Worm (Caenorhabditis elegans) whole organism, late embryonic: ENCODE results near the gene C07C7.1.
A peak's percentile ranks its signal among the peaks of the same experiment; 100 is the strongest.

ENCODE experiments used
- C38D4.7 ChIP-seq: fragments of 200-800 bp; sonication (Bioruptor generic); optimal IDR thresholded peaks from 2 replicates; lab custom pipeline; 2018; ENCODE audit warnings: mild to moderate bottlenecking, missing genetic modification characterization, moderate library complexity, missing compliant biosample characterization
- F13H6.1 ChIP-seq: sonication (generic microtip); optimal IDR thresholded peaks from 2 replicates; lab custom pipeline; 2016; ENCODE audit warnings: missing genetic modification characterization, missing compliant biosample characterization
- K02D7.2 ChIP-seq: sonication (generic microtip); optimal IDR thresholded peaks from 2 replicates; lab custom pipeline; 2017; ENCODE audit warnings: mild to moderate bottlenecking, missing genetic modification characterization, missing compliant biosample characterization
- K09A11.1 ChIP-seq: sonication (generic microtip); optimal IDR thresholded peaks from 2 replicates; lab custom pipeline; 2017; ENCODE audit warnings: antibody characterized with exemption, mild to moderate bottlenecking, missing genetic modification characterization, missing compliant biosample characterization; ENCODE audit not compliant: insufficient read depth
- Y22D7AL.16 ChIP-seq: sonication (generic microtip); optimal IDR thresholded peaks from 2 replicates; lab custom pipeline; 2016; ENCODE audit warnings: missing genetic modification characterization, missing compliant biosample characterization
- ama-1 ChIP-seq: fragments of 150-350 bp; optimal IDR thresholded peaks from 2 replicates; lab custom pipeline; 2014
- ceh-14 ChIP-seq: sonication (generic microtip); optimal IDR thresholded peaks from 2 replicates; lab custom pipeline; 2016; ENCODE audit warnings: missing genotype, missing genetic modification characterization, missing compliant biosample characterization
- ceh-18 ChIP-seq: sonication (generic microtip); optimal IDR thresholded peaks from 2 replicates; lab custom pipeline; 2016; ENCODE audit warnings: missing genetic modification characterization, missing compliant biosample characterization
- ceh-19 ChIP-seq: fragments of 200-800 bp; sonication (Bioruptor generic); optimal IDR thresholded peaks from 2 replicates; lab custom pipeline; 2018; ENCODE audit warnings: mild to moderate bottlenecking, missing genetic modification characterization, missing compliant biosample characterization
- ceh-2 ChIP-seq: sonication (generic microtip); optimal IDR thresholded peaks from 2 replicates; lab custom pipeline; 2016; ENCODE audit warnings: missing genotype, missing genetic modification characterization, missing compliant biosample characterization
- ceh-24 ChIP-seq: sonication (generic microtip); optimal IDR thresholded peaks from 2 replicates; lab custom pipeline; 2016; ENCODE audit warnings: mild to moderate bottlenecking, missing genetic modification characterization, missing compliant biosample characterization
- ceh-30 ChIP-seq: fragments of 150-350 bp; optimal IDR thresholded peaks from 2 replicates; lab custom pipeline; 2014; ENCODE audit warnings: missing biosample characterization, missing genetic modification characterization
- ceh-31 ChIP-seq: sonication (generic microtip); optimal IDR thresholded peaks from 2 replicates; lab custom pipeline; 2016; ENCODE audit warnings: missing genetic modification characterization, missing compliant biosample characterization
- ceh-45 ChIP-seq: fragments of 200-800 bp; sonication (Bioruptor generic); IDR thresholded peaks from 2 replicates; pipeline ENCODE4 v1.3.6; 2022; ENCODE audit warnings: missing genetic modification reagents, missing genetic modification characterization, missing compliant biosample characterization
- ceh-48 ChIP-seq: sonication (generic microtip); optimal IDR thresholded peaks from 2 replicates; lab custom pipeline; 2016; ENCODE audit warnings: missing genetic modification characterization, inconsistent platforms, missing compliant biosample characterization
- che-1 ChIP-seq: sonication (generic microtip); optimal IDR thresholded peaks from 2 replicates; lab custom pipeline; 2016; ENCODE audit warnings: mild to moderate bottlenecking, missing genetic modification characterization, missing compliant biosample characterization
- dve-1 ChIP-seq: sonication (generic microtip); optimal IDR thresholded peaks from 2 replicates; lab custom pipeline; 2017; ENCODE audit warnings: antibody characterized with exemption, mild to moderate bottlenecking, missing genetic modification characterization, missing compliant biosample characterization
- elt-2 ChIP-seq: sonication (generic microtip); optimal IDR thresholded peaks from 2 replicates; lab custom pipeline; 2016; ENCODE audit warnings: missing genetic modification reagents, missing genetic modification characterization, missing compliant biosample characterization
- eyg-1 ChIP-seq: sonication (generic microtip); optimal IDR thresholded peaks from 2 replicates; lab custom pipeline; 2016; ENCODE audit warnings: missing genotype, missing genetic modification characterization, missing compliant biosample characterization
- fax-1 ChIP-seq: sonication (generic microtip); optimal IDR thresholded peaks from 2 replicates; lab custom pipeline; 2016; ENCODE audit warnings: missing genotype, missing genetic modification characterization, missing compliant biosample characterization
- fkh-6 ChIP-seq: sonication (generic microtip); optimal IDR thresholded peaks from 2 replicates; lab custom pipeline; 2016; ENCODE audit warnings: missing genetic modification characterization, missing compliant biosample characterization
- hlh-15 ChIP-seq: sonication (generic microtip); optimal IDR thresholded peaks from 2 replicates; lab custom pipeline; 2016; ENCODE audit warnings: missing genetic modification characterization, missing compliant biosample characterization
- hlh-30 ChIP-seq: sonication (generic microtip); optimal IDR thresholded peaks from 2 replicates; lab custom pipeline; 2017; ENCODE audit warnings: antibody characterized with exemption, missing genetic modification characterization, missing compliant biosample characterization; ENCODE audit not compliant: insufficient read depth
- hlh-6 ChIP-seq: sonication (generic microtip); optimal IDR thresholded peaks from 2 replicates; lab custom pipeline; 2016; ENCODE audit warnings: missing genotype, missing genetic modification characterization, missing compliant biosample characterization
- nfya-1 ChIP-seq: sonication (generic microtip); optimal IDR thresholded peaks from 2 replicates; lab custom pipeline; 2017; ENCODE audit warnings: missing genetic modification characterization, mild to moderate bottlenecking, missing compliant biosample characterization, antibody characterized with exemption, moderate library complexity
- nhr-11 ChIP-seq: fragments of 150-350 bp; optimal IDR thresholded peaks from 2 replicates; lab custom pipeline; 2014; ENCODE audit warnings: missing biosample characterization, missing genetic modification characterization
- nhr-232 ChIP-seq: sonication (generic microtip); optimal IDR thresholded peaks from 2 replicates; lab custom pipeline; 2016; ENCODE audit warnings: missing genetic modification characterization, missing compliant biosample characterization
- odd-2 ChIP-seq: sonication (generic microtip); optimal IDR thresholded peaks from 2 replicates; lab custom pipeline; 2017; ENCODE audit warnings: antibody characterized with exemption, mild to moderate bottlenecking, missing genetic modification characterization, missing compliant biosample characterization
- pag-3 ChIP-seq: sonication (generic microtip); optimal IDR thresholded peaks from 2 replicates; lab custom pipeline; 2016; ENCODE audit warnings: missing compliant biosample characterization, missing genetic modification characterization, borderline replicate concordance
- pax-1 ChIP-seq: fragments of 150-350 bp; optimal IDR thresholded peaks from 2 replicates; lab custom pipeline; 2014; ENCODE audit warnings: missing biosample characterization, missing genetic modification characterization
- pha-4 ChIP-seq: fragments of 150-350 bp; optimal IDR thresholded peaks from 2 replicates; lab custom pipeline; 2018; ENCODE audit warnings: missing biosample characterization, missing genetic modification reagents, missing genetic modification characterization
- pros-1 ChIP-seq: fragments of 150-350 bp; optimal IDR thresholded peaks from 2 replicates; lab custom pipeline; 2014; ENCODE audit warnings: missing biosample characterization, missing genetic modification reagents, missing genetic modification characterization
- ref-2 ChIP-seq: sonication (generic microtip); optimal IDR thresholded peaks from 2 replicates; lab custom pipeline; 2016; ENCODE audit warnings: missing genetic modification characterization, missing compliant biosample characterization
- rnt-1 ChIP-seq: sonication (generic microtip); optimal IDR thresholded peaks from 2 replicates; lab custom pipeline; 2016; ENCODE audit warnings: missing genetic modification characterization, missing compliant biosample characterization
- sdc-2 ChIP-seq: sonication (generic microtip); optimal IDR thresholded peaks from 2 replicates; lab custom pipeline; 2016; ENCODE audit warnings: missing genotype, missing genetic modification characterization, missing compliant biosample characterization
- sox-4 ChIP-seq: sonication (generic microtip); optimal IDR thresholded peaks from 2 replicates; lab custom pipeline; 2017; ENCODE audit warnings: mild to moderate bottlenecking, missing genetic modification characterization, inconsistent platforms, missing compliant biosample characterization
- syd-9 ChIP-seq: sonication (generic microtip); optimal IDR thresholded peaks from 2 replicates; lab custom pipeline; 2016; ENCODE audit warnings: mild to moderate bottlenecking, missing genetic modification characterization, moderate library complexity, missing compliant biosample characterization
- tbx-2 ChIP-seq: sonication (generic microtip); optimal IDR thresholded peaks from 2 replicates; lab custom pipeline; 2016; ENCODE audit warnings: missing genetic modification characterization, missing compliant biosample characterization
- tbx-7 ChIP-seq: sonication (generic microtip); optimal IDR thresholded peaks from 2 replicates; lab custom pipeline; 2016; ENCODE audit warnings: missing genotype, missing genetic modification characterization, missing compliant biosample characterization
- ttx-3 ChIP-seq: sonication (generic microtip); optimal IDR thresholded peaks from 2 replicates; lab custom pipeline; 2016; ENCODE audit warnings: missing genetic modification reagents, missing genetic modification characterization, missing compliant biosample characterization
- unc-3 ChIP-seq, 2 experiments: fragments of 200-800 bp in 1 of 2; sonication (Bioruptor generic) in 1 of 2; sonication (generic microtip) in 1 of 2; conservative IDR thresholded peaks in 1 of 2; optimal IDR thresholded peaks in 1 of 2; 2 replicates each; pipeline versions ENCODE4 v1.3.6 to Lab custom; 2016 to 2022; ENCODE audit warnings: missing compliant biosample characterization in 2 of 2, missing genetic modification characterization in 2 of 2, missing genetic modification reagents in 1 of 2
- unc-42 ChIP-seq: sonication (generic microtip); optimal IDR thresholded peaks from 2 replicates; lab custom pipeline; 2016; ENCODE audit warnings: missing genotype, missing genetic modification characterization, missing compliant biosample characterization
- unc-55 ChIP-seq: sonication (generic microtip); optimal IDR thresholded peaks from 2 replicates; lab custom pipeline; 2017; ENCODE audit warnings: missing biosample characterization, missing genetic modification reagents, missing genetic modification characterization

C07C7.1 gene

DNA sequence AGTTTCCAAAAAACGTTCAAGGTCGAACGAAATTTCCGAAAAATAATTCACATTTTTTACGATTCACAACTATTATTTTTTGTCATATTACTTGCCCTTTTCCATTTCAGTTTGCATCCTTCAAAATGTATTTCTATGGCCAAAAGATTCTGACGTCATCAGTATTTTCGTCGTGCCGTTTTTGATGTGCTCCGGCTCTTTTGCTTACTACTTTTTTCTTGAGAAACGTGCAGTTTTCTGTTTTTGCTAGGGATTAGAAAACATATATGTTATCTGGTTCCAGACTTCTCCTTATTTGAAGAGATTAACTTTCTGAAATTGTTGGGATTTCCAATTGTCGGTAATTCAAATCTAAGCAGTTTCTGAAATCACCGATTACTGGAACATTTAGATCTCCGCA lies 31.2 kb downstream of the C07C7.1 start:
- TF ChIP-seq ceh-19 (no peak), hlh-30 (tag; lab: Kevin White, UChicago) (no peak), pax-1 (tag; lab: Kevin White, UChicago) (no peak), ceh-24 (no peak)

ce11 chrIV:9216437-9216836 lies 31.8 kb downstream of the C07C7.1 start:
- TF ChIP-seq nfya-1 (tag; lab: Kevin White, UChicago): peak; percentile 37
- no peak for TF ChIP-seq ttx-3 (tag; lab: Kevin White, UChicago)
- peak; percentile 70 for TF ChIP-seq hlh-30 (tag; lab: Kevin White, UChicago)
- TF ChIP-seq ceh-14 (tag; lab: Kevin White, UChicago): no peak
- no peak for TF ChIP-seq dve-1 (tag; lab: Kevin White, UChicago)
- no peak for TF ChIP-seq pros-1 (tag; lab: Kevin White, UChicago)
- peak; percentile 68 for TF ChIP-seq ceh-31 (tag; lab: Kevin White, UChicago)
- TF ChIP-seq nhr-232 (tag; lab: Kevin White, UChicago): no peak
- no peak for TF ChIP-seq tbx-7 (tag; lab: Kevin White, UChicago)
- peak; percentile 44 for TF ChIP-seq tbx-2 (tag; lab: Kevin White, UChicago)
- no peak for TF ChIP-seq fax-1 (tag; lab: Kevin White, UChicago)
- no peak for TF ChIP-seq ceh-30
- no peak for TF ChIP-seq syd-9 (tag; lab: Kevin White, UChicago)
- TF ChIP-seq unc-42: peak; percentile 46
- TF ChIP-seq sox-4 (tag; lab: Kevin White, UChicago): no peak
- TF ChIP-seq unc-3 (GFP tag; conservative IDR thresholded peaks at IDR 0.05; lab: Robert Waterston, UW): no peak
- no peak for TF ChIP-seq unc-3 (tag; optimal IDR thresholded peaks at IDR 0.05; lab: Kevin White, UChicago)
- no peak for TF ChIP-seq ceh-24

ce11 chrIV:9216956-9217355 lies 32.3 kb downstream of the C07C7.1 start:
- TF ChIP-seq pha-4: no peak
- TF ChIP-seq K02D7.2 (tag; lab: Kevin White, UChicago): no peak
- no peak for TF ChIP-seq ref-2 (tag; lab: Kevin White, UChicago)
- no peak for TF ChIP-seq ceh-45
- no peak for TF ChIP-seq eyg-1 (tag; lab: Kevin White, UChicago)
- no peak for TF ChIP-seq odd-2 (tag; lab: Kevin White, UChicago)
- TF ChIP-seq ceh-18: no peak
- no peak for TF ChIP-seq fax-1 (tag; lab: Kevin White, UChicago)
- TF ChIP-seq unc-42: no peak
- no peak for TF ChIP-seq unc-55
- TF ChIP-seq fkh-6 (tag; lab: Kevin White, UChicago): no peak
- TF ChIP-seq ceh-31 (tag; lab: Kevin White, UChicago): no peak
- TF ChIP-seq ceh-48: no peak
- TF ChIP-seq tbx-2 (tag; lab: Kevin White, UChicago): no peak
- no peak for TF ChIP-seq rnt-1

DNA sequence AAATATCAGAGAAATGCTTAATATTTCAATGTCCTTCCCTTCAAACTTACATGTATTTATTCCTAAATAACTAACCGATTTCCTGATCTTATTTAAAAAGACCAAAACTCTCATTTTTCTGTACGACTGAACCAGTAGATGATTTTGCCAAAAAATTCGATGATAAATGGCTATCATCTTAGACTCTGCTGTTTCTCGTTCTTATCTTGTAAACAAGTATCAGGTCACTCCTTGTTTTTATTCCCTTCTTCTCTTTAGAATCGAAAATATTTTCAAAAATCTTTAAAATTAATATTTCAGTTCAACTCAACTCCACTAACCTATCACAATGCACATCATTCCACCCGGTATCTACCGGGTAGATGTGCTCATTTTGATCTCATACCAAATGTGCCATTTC lies 32.8 kb downstream of the C07C7.1 start, which contains the start of gene C46C2.2:
Gene C46C2.2 (plus strand): TSS at position 301 of the 400 bp plus-strand sequence.
- TF ChIP-seq elt-2 (tag; lab: Kevin White, UChicago) (no peak), C38D4.7 (GFP tag; lab: Kevin White, UChicago) (no peak), nhr-11 (tag; lab: Kevin White, UChicago) (no peak), K09A11.1 (no peak), sdc-2 (tag; lab: Kevin White, UChicago) (no peak), Y22D7AL.16 (tag; lab: Kevin White, UChicago) (no peak), pros-1 (tag; lab: Kevin White, UChicago) (no peak), hlh-15 (tag; lab: Kevin White, UChicago) (no peak), ceh-31 (tag; lab: Kevin White, UChicago) (no peak), ceh-2 (tag; lab: Kevin White, UChicago) (no peak), F13H6.1 (no peak), ama-1 (lab: Kevin White, UChicago) (no peak), tbx-2 (tag; lab: Kevin White, UChicago) (no peak), ceh-19 (no peak), che-1 (tag; lab: Kevin White, UChicago) (no peak), fkh-6 (tag; lab: Kevin White, UChicago) (no peak), ceh-14 (tag; lab: Kevin White, UChicago) (no peak), pag-3 (no peak), hlh-6 (tag; lab: Kevin White, UChicago) (no peak), pha-4 (no peak)
